Worm (Caenorhabditis elegans) whole organism, L3 larva: ENCODE data around the gene Y43F8A.2.

Experiments used
- R02D3.7 ChIP-seq: fragments of 150-350 bp; optimal IDR thresholded peaks from 2 replicates; lab custom pipeline; 2014; ENCODE audit warnings: missing biosample characterization, missing genetic modification characterization
- egl-27 ChIP-seq: sonication (generic microtip); optimal IDR thresholded peaks from 4 replicates; lab custom pipeline; 2017; ENCODE audit warnings: missing biosample characterization, missing genetic modification reagents, missing genetic modification characterization
- elt-1 ChIP-seq: fragments of 150-350 bp; optimal IDR thresholded peaks from 2 replicates; lab custom pipeline; 2014; ENCODE audit warnings: missing biosample characterization, missing genetic modification characterization
- elt-3 ChIP-seq, 3 experiments: fragments of 150-350 bp in 1 of 3; sonication (generic microtip) in 2 of 3; optimal IDR thresholded peaks; 2 replicates in 2 of 3; 4 replicates in 1 of 3; lab custom pipeline; 2014 to 2017; ENCODE audit warnings: missing biosample characterization in 3 of 3, missing genetic modification characterization in 3 of 3
- fkh-10 ChIP-seq: sonication (generic microtip); optimal IDR thresholded peaks from 2 replicates; lab custom pipeline; 2017; ENCODE audit warnings: missing biosample characterization, missing genetic modification reagents, missing genetic modification characterization
- nfya-1 ChIP-seq: sonication (generic microtip); optimal IDR thresholded peaks from 2 replicates; lab custom pipeline; 2017; ENCODE audit warnings: missing genetic modification characterization, mild to moderate bottlenecking, missing compliant biosample characterization, antibody characterized with exemption, moderate library complexity; ENCODE audit not compliant: insufficient read depth
- nhr-12 ChIP-seq: fragments of 150-350 bp; optimal IDR thresholded peaks from 2 replicates; lab custom pipeline; 2014; ENCODE audit warnings: missing biosample characterization, missing genetic modification characterization
- pha-4 ChIP-seq: fragments of 150-350 bp; optimal IDR thresholded peaks from 2 replicates; lab custom pipeline; 2014; ENCODE audit warnings: missing biosample characterization, missing genetic modification reagents, missing genetic modification characterization
- skn-1 ChIP-seq: fragments of 150-350 bp; optimal IDR thresholded peaks from 2 replicates; lab custom pipeline; 2014; ENCODE audit warnings: missing biosample characterization, missing genetic modification characterization

DNA sequence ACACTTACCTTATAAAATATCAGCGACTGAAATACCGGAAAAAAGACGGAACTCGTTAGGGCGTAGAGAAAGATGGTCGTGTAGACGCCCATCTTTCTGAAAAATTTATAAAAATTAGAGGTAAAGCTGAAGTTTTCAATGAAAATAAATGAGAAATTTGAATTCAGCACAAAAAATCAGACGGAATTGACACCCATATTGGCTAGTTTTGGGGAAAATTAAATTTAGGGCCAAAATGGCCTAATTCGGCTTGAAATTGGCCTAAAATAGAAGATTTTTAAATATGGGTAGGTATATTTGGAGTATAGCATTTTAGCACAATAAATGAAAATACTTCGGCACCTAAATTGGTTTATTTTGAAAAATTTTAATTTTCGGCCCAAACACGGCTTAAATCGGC lies 18.7 kb downstream of the Y43F8A.2 start, which contains the start of gene slcr-46.2:
- TF ChIP-seq R02D3.7 = no peak
- no peak for TF ChIP-seq pha-4 (tag; lab: Kevin White, UChicago)
- TF ChIP-seq nhr-12 (tag; lab: Kevin White, UChicago) = no peak
- no peak for TF ChIP-seq skn-1
- TF ChIP-seq elt-1 (tag; lab: Kevin White, UChicago) = no peak
- TF ChIP-seq fkh-10 (GFP tag; lab: Kevin White, UChicago) = no peak
- no peak for TF ChIP-seq egl-27 (tag; lab: Kevin White, UChicago)
- TF ChIP-seq elt-3 (tag; optimal IDR thresholded peaks at IDR 0.05; lab: Kevin White, UChicago) = no peak
- TF ChIP-seq nfya-1 (tag; lab: Kevin White, UChicago) = no peak
